Fruit fly (Drosophila melanogaster) whole organism, embryonic: ENCODE data around the gene sol.

ENCODE experiments used
- Abd-B ChIP-seq: fragments of 200-800 bp; sonication (Bioruptor generic); optimal IDR thresholded peaks from 2 replicates; lab custom pipeline; 2018; ENCODE audit warnings: missing biosample characterization, mild to moderate bottlenecking, missing genetic modification characterization, moderate library complexity
- Atf-2 ChIP-seq: fragments of 200-800 bp; sonication (Bioruptor generic); optimal IDR thresholded peaks from 2 replicates; lab custom pipeline; 2016; ENCODE audit warnings: missing biosample characterization, missing genetic modification characterization
- Bdp1 ChIP-seq: fragments of 200-800 bp; sonication (Bioruptor generic); optimal IDR thresholded peaks from 3 replicates; lab custom pipeline; 2016; ENCODE audit warnings: missing biosample characterization, missing genetic modification characterization
- CG10543 ChIP-seq: fragments of 200-800 bp; sonication (Bioruptor generic); optimal IDR thresholded peaks from 3 replicates; lab custom pipeline; 2017; ENCODE audit warnings: missing biosample characterization, mild to moderate bottlenecking, missing genetic modification characterization, moderate library complexity
- CG11696 ChIP-seq: fragments of 200-800 bp; sonication (Bioruptor generic); IDR thresholded peaks from 2 replicates; pipeline ENCODE4 v1.3.6; 2022; ENCODE audit warnings: missing biosample characterization, missing genetic modification characterization
- CG13424 ChIP-seq: fragments of 200-800 bp; sonication (Bioruptor generic); optimal IDR thresholded peaks from 2 replicates; lab custom pipeline; 2019; ENCODE audit warnings: missing biosample characterization, mild to moderate bottlenecking, missing genetic modification characterization, moderate library complexity
- CG14441 ChIP-seq: fragments of 200-800 bp; sonication (Bioruptor generic); IDR thresholded peaks from 2 replicates; pipeline ENCODE4 v1.3.6; 2022; ENCODE audit warnings: missing biosample characterization, missing genetic modification characterization
- CG1647 ChIP-seq: fragments of 200-800 bp; sonication (Bioruptor generic); optimal IDR thresholded peaks from 3 replicates; lab custom pipeline; 2016; ENCODE audit warnings: missing biosample characterization, missing genetic modification characterization
- CG18262 ChIP-seq: fragments of 200-800 bp; optimal IDR thresholded peaks from 3 replicates; lab custom pipeline; 2019; ENCODE audit warnings: missing biosample characterization, mild to moderate bottlenecking, missing genetic modification characterization, moderate library complexity
- CG18599 ChIP-seq: fragments of 200-800 bp; sonication (Bioruptor generic); optimal IDR thresholded peaks from 3 replicates; lab custom pipeline; 2017; ENCODE audit warnings: missing biosample characterization, missing genetic modification characterization, mild to moderate bottlenecking, moderate library complexity, missing genetic modification reagents
- CG2116 ChIP-seq: fragments of 200-800 bp; sonication (Bioruptor generic); optimal IDR thresholded peaks from 3 replicates; lab custom pipeline; 2018; ENCODE audit warnings: missing biosample characterization, mild to moderate bottlenecking, missing genetic modification characterization
- CG33213 ChIP-seq: fragments of 200-800 bp; sonication (Bioruptor generic); optimal IDR thresholded peaks from 3 replicates; lab custom pipeline; 2016; ENCODE audit warnings: missing biosample characterization, missing genetic modification characterization
- CG42726 ChIP-seq: fragments of 200-800 bp; sonication (Bioruptor generic); IDR thresholded peaks from 2 replicates; pipeline ENCODE4 v1.3.6; 2022; ENCODE audit warnings: missing biosample characterization, missing genetic modification characterization; ENCODE audit not compliant: partially characterized antibody
- CG4328 ChIP-seq: fragments of 200-800 bp; sonication (Bioruptor generic); optimal IDR thresholded peaks from 3 replicates; lab custom pipeline; 2017; ENCODE audit warnings: missing biosample characterization, missing genetic modification reagents, missing genetic modification characterization
- CG43689 ChIP-seq: fragments of 200-800 bp; sonication (Bioruptor generic); IDR thresholded peaks from 2 replicates; pipeline ENCODE4 v1.3.6; 2022; ENCODE audit warnings: missing biosample characterization, missing genetic modification characterization
- CG4617 ChIP-seq: fragments of 200-800 bp; sonication (Bioruptor generic); optimal IDR thresholded peaks from 3 replicates; lab custom pipeline; 2016; ENCODE audit warnings: missing biosample characterization, missing genetic modification characterization, borderline replicate concordance
- CG5245 ChIP-seq: fragments of 200-800 bp; sonication (Bioruptor generic); optimal IDR thresholded peaks from 3 replicates; lab custom pipeline; 2016; ENCODE audit warnings: missing biosample characterization, missing genetic modification characterization
- CG6254 ChIP-seq: fragments of 200-800 bp; sonication (Bioruptor generic); optimal IDR thresholded peaks from 3 replicates; lab custom pipeline; 2017; ENCODE audit warnings: mild to moderate bottlenecking, missing biosample characterization, missing genetic modification reagents, missing genetic modification characterization
- CG6689 ChIP-seq: fragments of 200-800 bp; sonication (Bioruptor generic); IDR thresholded peaks from 2 replicates; pipeline ENCODE4 v1.3.6; 2022; ENCODE audit warnings: missing biosample characterization, missing genetic modification characterization
- CG8765 ChIP-seq: fragments of 200-800 bp; sonication (Bioruptor generic); IDR thresholded peaks from 2 replicates; pipeline ENCODE4 v1.3.6; 2022; ENCODE audit warnings: missing biosample characterization, missing genetic modification characterization
- CG9797 ChIP-seq: fragments of 200-800 bp; sonication (Bioruptor generic); optimal IDR thresholded peaks from 3 replicates; lab custom pipeline; 2018; ENCODE audit warnings: missing biosample characterization, mild to moderate bottlenecking, missing genetic modification characterization
- CG9876 ChIP-seq: fragments of 200-800 bp; sonication (Bioruptor generic); optimal IDR thresholded peaks from 2 replicates; lab custom pipeline; 2016; ENCODE audit warnings: missing biosample characterization, missing genetic modification characterization
- CHES-1-like ChIP-seq: fragments of 200-800 bp; sonication (Bioruptor generic); optimal IDR thresholded peaks from 2 replicates; lab custom pipeline; 2016; ENCODE audit warnings: missing biosample characterization, missing genetic modification characterization
- Dll ChIP-seq: fragments of 200-800 bp; sonication (Bioruptor generic); IDR thresholded peaks from 4 replicates; pipeline ENCODE4 v1.3.6; 2022; ENCODE audit warnings: missing biosample characterization, missing genetic modification characterization; ENCODE audit not compliant: partially characterized antibody
- Gsc ChIP-seq: fragments of 200-800 bp; sonication (Bioruptor generic); IDR thresholded peaks from 2 replicates; pipeline ENCODE4 v1.3.6; 2022; ENCODE audit warnings: missing biosample characterization, missing genetic modification characterization
- Gug ChIP-seq: fragments of 200-800 bp; sonication (Bioruptor generic); IDR thresholded peaks from 4 replicates; pipeline ENCODE4 v1.3.6; 2022; ENCODE audit warnings: missing biosample characterization, missing genetic modification characterization
- H2.0 ChIP-seq: fragments of 200-800 bp; sonication (Bioruptor generic); IDR thresholded peaks from 2 replicates; pipeline ENCODE4 v1.3.6; 2022; ENCODE audit warnings: missing biosample characterization, missing genetic modification characterization
- Hr78 ChIP-seq, 2 experiments: fragments of 200-800 bp in 1 of 2; fragments of >200 bp in 1 of 2; sonication (Bioruptor generic) in 1 of 2; optimal IDR thresholded peaks; 2 replicates each; lab custom pipeline; 2017 to 2019; ENCODE audit warnings: missing biosample characterization in 2 of 2, missing genetic modification characterization in 2 of 2, mild to moderate bottlenecking in 1 of 2, moderate library complexity in 1 of 2
- Lim3 ChIP-seq: fragments of 200-800 bp; sonication (Bioruptor generic); IDR thresholded peaks from 2 replicates; pipeline ENCODE4 v1.3.6; 2022; ENCODE audit warnings: missing biosample characterization, missing genetic modification characterization
- Oaz ChIP-seq: fragments of 200-800 bp; sonication (Bioruptor generic); IDR thresholded peaks from 2 replicates; pipeline ENCODE4 v1.3.6; 2022; ENCODE audit warnings: missing biosample characterization, missing genetic modification characterization
- PHDP ChIP-seq: fragments of 200-800 bp; sonication (Bioruptor generic); optimal IDR thresholded peaks from 3 replicates; lab custom pipeline; 2018; ENCODE audit warnings: missing biosample characterization, mild to moderate bottlenecking, missing genetic modification characterization, moderate library complexity
- Spps ChIP-seq: fragments of 200-800 bp; sonication (Bioruptor generic); optimal IDR thresholded peaks from 2 replicates; lab custom pipeline; 2018; ENCODE audit warnings: missing biosample characterization, mild to moderate bottlenecking, missing genetic modification characterization
- Sry-δ ChIP-seq: fragments of 200-800 bp; sonication (Bioruptor generic); optimal IDR thresholded peaks from 2 replicates; lab custom pipeline; 2016; ENCODE audit warnings: missing biosample characterization, missing genetic modification characterization
- ap ChIP-seq: fragments of 200-800 bp; sonication (Bioruptor generic); IDR thresholded peaks from 2 replicates; pipeline ENCODE4 v1.3.6; 2022; ENCODE audit warnings: missing biosample characterization, missing genetic modification characterization
- az2 ChIP-seq: fragments of 200-800 bp; sonication (Bioruptor generic); optimal IDR thresholded peaks from 3 replicates; lab custom pipeline; 2016; ENCODE audit warnings: missing biosample characterization, missing genetic modification characterization
- bbx ChIP-seq: fragments of 200-800 bp; sonication (Bioruptor generic); IDR thresholded peaks from 2 replicates; pipeline ENCODE4 v1.3.6; 2022; ENCODE audit warnings: missing biosample characterization, missing genetic modification characterization; ENCODE audit not compliant: partially characterized antibody
- cg ChIP-seq: fragments of 200-800 bp; sonication (Bioruptor generic); optimal IDR thresholded peaks from 3 replicates; lab custom pipeline; 2019; ENCODE audit warnings: missing biosample characterization, mild to moderate bottlenecking, missing genetic modification characterization, moderate library complexity
- crc ChIP-seq: fragments of 200-800 bp; sonication (Bioruptor generic); optimal IDR thresholded peaks from 2 replicates; lab custom pipeline; 2016; ENCODE audit warnings: missing biosample characterization, missing genetic modification characterization
- dpn ChIP-seq, 2 experiments: fragments of 200-800 bp; sonication (Bioruptor generic); optimal IDR thresholded peaks; 3 replicates each; lab custom pipeline; 2016; ENCODE audit warnings: missing biosample characterization in 2 of 2, missing genetic modification characterization in 2 of 2
- gsb ChIP-seq: fragments of 200-800 bp; sonication (Bioruptor generic); IDR thresholded peaks from 2 replicates; pipeline ENCODE4 v1.3.6; 2022; ENCODE audit warnings: missing biosample characterization, missing genetic modification characterization
- hb ChIP-seq: fragments of 200-800 bp; sonication (Bioruptor generic); IDR thresholded peaks from 3 replicates; pipeline ENCODE4 v1.3.6; 2022; ENCODE audit warnings: missing biosample characterization, missing genetic modification characterization; ENCODE audit not compliant: partially characterized antibody
- lbe ChIP-seq: fragments of 200-800 bp; sonication (Bioruptor generic); optimal IDR thresholded peaks from 2 replicates; lab custom pipeline; 2016; ENCODE audit warnings: missing biosample characterization, mild to moderate bottlenecking, missing genetic modification characterization
- pan ChIP-seq, 4 experiments: fragments of >200 bp in 3 of 4; fragments of 200-800 bp in 1 of 4; sonication (Bioruptor generic) in 1 of 4; optimal IDR thresholded peaks in 3 of 4; IDR thresholded peaks in 1 of 4; 2 replicates each; pipeline versions ENCODE4 v1.3.6 to Lab custom; 2017 to 2022; ENCODE audit warnings: missing biosample characterization in 2 of 4, missing genetic modification characterization in 2 of 4, mixed read lengths in 1 of 4
- pita ChIP-seq: fragments of 200-800 bp; sonication (Bioruptor generic); optimal IDR thresholded peaks from 2 replicates; lab custom pipeline; 2017; ENCODE audit warnings: missing biosample characterization, mild to moderate bottlenecking, missing genetic modification characterization
- sens-2 ChIP-seq: fragments of 200-800 bp; sonication (Bioruptor generic); IDR thresholded peaks from 2 replicates; pipeline ENCODE4 v1.3.6; 2022; ENCODE audit warnings: missing biosample characterization, missing genetic modification characterization
- slp2 ChIP-seq: fragments of 200-800 bp; sonication (Bioruptor generic); optimal IDR thresholded peaks from 2 replicates; lab custom pipeline; 2016; ENCODE audit warnings: missing biosample characterization, missing genetic modification characterization
- wdn ChIP-seq: fragments of 200-800 bp; sonication (Bioruptor generic); IDR thresholded peaks from 2 replicates; pipeline ENCODE4 v1.3.6; 2022; ENCODE audit warnings: missing biosample characterization, missing genetic modification characterization
- zf30C ChIP-seq: fragments of 200-800 bp; sonication (Bioruptor generic); optimal IDR thresholded peaks from 3 replicates; lab custom pipeline; 2018; ENCODE audit warnings: missing biosample characterization, mild to moderate bottlenecking, missing genetic modification characterization
- zfh1 ChIP-seq: fragments of 200-800 bp; sonication (Bioruptor generic); IDR thresholded peaks from 3 replicates; pipeline ENCODE4 v1.3.6; 2022; ENCODE audit warnings: missing biosample characterization, missing genetic modification characterization

The sol gene

DNA sequence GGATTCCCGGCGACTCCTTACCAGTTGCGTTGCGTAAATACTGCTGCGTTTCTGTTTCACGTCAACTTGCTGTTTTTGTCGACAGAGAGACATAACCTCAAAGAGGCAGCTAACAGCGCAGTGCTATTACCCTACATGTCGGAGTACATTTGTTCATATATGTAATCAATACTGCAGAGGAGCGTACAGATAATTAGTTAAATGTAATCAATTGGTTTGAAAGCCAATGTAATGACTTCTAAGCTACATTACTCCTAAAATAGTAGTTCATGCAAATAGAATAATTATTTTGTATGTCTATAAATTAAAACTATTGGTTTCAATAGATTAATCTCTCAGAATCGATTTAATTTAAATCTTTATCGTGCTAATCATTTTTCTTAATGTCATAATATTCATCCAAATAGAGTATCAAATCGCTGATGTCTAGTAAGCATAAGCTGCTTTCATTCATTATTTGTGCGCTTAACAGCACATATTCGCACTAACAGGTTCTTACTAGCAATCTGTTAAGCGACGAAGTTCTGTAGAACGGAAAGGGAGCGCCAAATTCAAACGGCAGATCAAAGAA, 30.8 kb upstream of the sol start, which contains the start of the genes SLIRP1 and anox (continued):
- peak; percentile 63; the same call in 3 of the 4 replicates for TF ChIP-seq Gug (GFP tag; lab: Robert Waterston, UW)
- no peak for TF ChIP-seq sens-2
- peak; percentile 36 for TF ChIP-seq lbe
- no peak for TF ChIP-seq bbx
- peak; percentile 55 for TF ChIP-seq CG1647
- peak; percentile 58 for TF ChIP-seq CG6254 (GFP tag; lab: Kevin White, UChicago)
- peak; percentile 79 for TF ChIP-seq CG14441 (GFP tag; lab: Robert Waterston, UW)
- TF ChIP-seq Sry-δ (GFP tag; lab: Kevin White, UChicago) = peak; percentile 30
- TF ChIP-seq pan (optimal IDR thresholded peaks at IDR 0.05; lab: Kevin White, UChicago) = no peak
- peak in 1 of 2 experiments; percentile 78 for TF ChIP-seq pan (GFP tag; optimal IDR thresholded peaks at IDR 0.05 in 1 of 2, IDR thresholded peaks at IDR 0.05 in 1 of 2)
- TF ChIP-seq cg = no peak
- TF ChIP-seq CG9797 (GFP tag; lab: Kevin White, UChicago) = peak; percentile 14
- TF ChIP-seq pita (GFP tag; lab: Kevin White, UChicago) = no peak
- no peak for TF ChIP-seq CG43689 (GFP tag; lab: Robert Waterston, UW)
- TF ChIP-seq Bdp1 (GFP tag; lab: Kevin White, UChicago) = peak; percentile 56
- peak; percentile 93 for TF ChIP-seq CG18262
- peak; percentile 90 for TF ChIP-seq PHDP (tag; lab: Kevin White, UChicago)
- TF ChIP-seq zfh1 (GFP tag; lab: Robert Waterston, UW) = peak; percentile 62
- TF ChIP-seq Lim3 (GFP tag; lab: Robert Waterston, UW) = 0 out of 2 replicates have a peak, but pooled peaks have one; percentile 12
- TF ChIP-seq CG2116 (GFP tag; lab: Kevin White, UChicago) = peak; percentile 52
- TF ChIP-seq CG11696 (GFP tag; lab: Robert Waterston, UW) = no peak
- TF ChIP-seq ap (GFP tag; lab: Robert Waterston, UW) = peak; percentile 42; the same call in 1 of the 2 replicates
- TF ChIP-seq dpn (GFP tag; optimal IDR thresholded peaks at IDR 0.05; lab: Kevin White, UChicago) = peak; percentile 78 to 87
- peak in 1 of 2 experiments; percentile 59 for TF ChIP-seq Hr78 (GFP tag; optimal IDR thresholded peaks at IDR 0.05; lab: Kevin White, UChicago)
- peak; percentile 45 for TF ChIP-seq CG33213 (GFP tag; lab: Kevin White, UChicago)
- peak; percentile 89 for TF ChIP-seq CG18599 (GFP tag; lab: Kevin White, UChicago)
- TF ChIP-seq az2 (GFP tag; lab: Kevin White, UChicago) = peak; percentile 85
- TF ChIP-seq zf30C = no peak
- peak; percentile 77 for TF ChIP-seq CG10543
- TF ChIP-seq CG9876 (GFP tag; lab: Kevin White, UChicago) = peak; percentile 45
- TF ChIP-seq CG4328 (GFP tag; lab: Kevin White, UChicago) = peak; percentile 60
- peak; percentile 58; the same call in 1 of the 2 replicates for TF ChIP-seq H2.0 (GFP tag; lab: Robert Waterston, UW)
- peak; percentile 83 for TF ChIP-seq Atf-2
- TF ChIP-seq CG8765 (GFP tag; lab: Robert Waterston, UW) = peak; percentile 49; the same call in 1 of the 2 replicates
- peak; percentile 70 for TF ChIP-seq Spps
- TF ChIP-seq CG5245 (GFP tag; lab: Kevin White, UChicago) = peak; percentile 69
- no peak for TF ChIP-seq CG42726
- no peak for TF ChIP-seq Dll (GFP tag; lab: Robert Waterston, UW)
- peak; percentile 91 for TF ChIP-seq Abd-B (GFP tag; lab: Kevin White, UChicago)
- peak; percentile 55 for TF ChIP-seq CG4617 (GFP tag; lab: Kevin White, UChicago)
- TF ChIP-seq wdn (GFP tag; lab: Robert Waterston, UW) = peak; percentile 38; the same call in 1 of the 2 replicates
- TF ChIP-seq CHES-1-like (GFP tag; lab: Kevin White, UChicago) = peak; percentile 82
- TF ChIP-seq CG13424 = peak; percentile 91
- peak; percentile 58 for TF ChIP-seq gsb
- peak; percentile 44; the same call in 1 of the 2 replicates for TF ChIP-seq Gsc (GFP tag; lab: Robert Waterston, UW)
- peak; percentile 89 for TF ChIP-seq CG6689 (GFP tag; lab: Robert Waterston, UW)
- TF ChIP-seq Oaz = peak; percentile 57
- TF ChIP-seq slp2 (GFP tag; lab: Kevin White, UChicago) = peak; percentile 62
- peak; percentile 40 for TF ChIP-seq crc (GFP tag; lab: Kevin White, UChicago)
- TF ChIP-seq hb (GFP tag; lab: Robert Waterston, UW) = no peak
